Worm (Caenorhabditis elegans): Measurements from ENCODE around the gene C14A6.7.

C14A6.7 gene

ce11 chrV:18184910-18185309, 16.7 kb upstream of the C14A6.7 start, which contains the start of gene C31G12.3:
C31G12.3 (plus strand) TSS chrV:18185210.
- TF ChIP-seq nhr-11 (tag; optimal IDR thresholded peaks at IDR 0.05) = no peak
- no peak for TF ChIP-seq gmeb-1 (tag; optimal IDR thresholded peaks at IDR 0.05)
- no peak for TF ChIP-seq sem-4 (tag; optimal IDR thresholded peaks at IDR 0.05)
- TF ChIP-seq ceh-82 (tag; optimal IDR thresholded peaks at IDR 0.05) = no peak
- TF ChIP-seq blmp-1 (tag; optimal IDR thresholded peaks at IDR 0.05; ENCODE audit: insufficient read depth) = no peak
- no peak for TF ChIP-seq nhr-77 (tag; optimal IDR thresholded peaks at IDR 0.05)
- TF ChIP-seq crh-2 (tag; optimal IDR thresholded peaks at IDR 0.05) = no peak
- TF ChIP-seq nhr-23 (tag; optimal IDR thresholded peaks at IDR 0.05) = no peak
- no peak for TF ChIP-seq sma-9 (GFP tag; optimal IDR thresholded peaks at IDR 0.05)
- no peak for TF ChIP-seq sma-9 (tag; optimal IDR thresholded peaks at IDR 0.05)
- no peak for TF ChIP-seq unc-39 (tag; optimal IDR thresholded peaks at IDR 0.05)
- TF ChIP-seq peb-1 (tag; optimal IDR thresholded peaks at IDR 0.05) = no peak
- TF ChIP-seq nhr-21 (tag; optimal IDR thresholded peaks at IDR 0.05) = no peak
- TF ChIP-seq C34F6.9 (tag; optimal IDR thresholded peaks at IDR 0.05) = no peak
- TF ChIP-seq F13H6.1 (tag; optimal IDR thresholded peaks at IDR 0.05) = no peak
- no peak for TF ChIP-seq nhr-12 (tag; optimal IDR thresholded peaks at IDR 0.05)
- no peak for TF ChIP-seq lin-11 (tag; optimal IDR thresholded peaks at IDR 0.05)
- no peak for TF ChIP-seq alr-1 (tag; optimal IDR thresholded peaks at IDR 0.05)

DNA sequence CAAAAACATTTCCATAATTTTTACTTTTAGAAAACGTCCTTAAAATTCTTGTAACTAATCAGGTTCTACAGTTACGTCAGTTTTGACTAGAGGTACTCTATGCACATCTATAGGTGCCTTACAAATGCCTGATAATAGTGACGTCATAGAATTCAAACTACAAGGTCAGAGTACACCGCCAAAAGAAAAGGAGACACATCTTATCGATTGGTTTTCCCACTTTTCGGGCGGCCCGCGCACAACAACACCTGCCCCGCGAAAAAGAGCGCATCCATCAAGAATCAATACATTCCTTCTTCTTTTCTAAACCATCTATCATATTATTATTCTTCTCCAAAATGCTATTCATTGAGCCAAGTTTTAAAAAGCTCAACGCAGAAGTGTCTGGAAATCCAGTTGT, 11.5 kb upstream of the C14A6.7 start, which contains the start of gene C31G12.1:
Gene C31G12.1, plus strand, starts transcription at position 301 of the 400 bp plus-strand sequence.
- TF ChIP-seq nhr-23 (tag; optimal IDR thresholded peaks at IDR 0.05) = no peak
- no peak for TF ChIP-seq mab-5 (tag; optimal IDR thresholded peaks at IDR 0.05)
- TF ChIP-seq nhr-10 (tag; optimal IDR thresholded peaks at IDR 0.05) = no peak
- TF ChIP-seq nhr-12 (tag; optimal IDR thresholded peaks at IDR 0.05) = no peak
- TF ChIP-seq F13H6.1 (tag; optimal IDR thresholded peaks at IDR 0.05) = no peak

DNA sequence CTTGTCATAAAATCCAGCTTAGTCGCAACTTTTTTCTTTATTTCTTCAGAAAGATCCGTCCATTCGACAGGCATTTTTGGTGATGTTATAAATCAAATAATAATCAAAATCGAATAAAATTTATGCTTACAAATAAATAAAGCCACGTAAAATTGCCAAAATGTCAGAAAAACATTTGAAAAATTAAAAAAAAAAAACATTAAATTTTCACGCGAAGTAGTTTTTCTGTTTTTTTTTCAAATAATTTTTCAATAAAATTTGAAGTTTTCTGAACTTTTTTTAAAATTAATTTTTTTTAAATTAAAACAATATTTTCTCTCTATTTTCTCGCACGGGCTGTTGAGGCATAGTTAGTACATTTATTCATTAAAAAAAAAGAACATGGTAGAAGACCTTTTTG, 10.5 kb upstream of the C14A6.7 start, which contains the start of gene C31G12.4:
Gene C31G12.4, minus strand, starts transcription at position 101 of the 400 bp plus-strand sequence.
- TF ChIP-seq ceh-16 (tag; optimal IDR thresholded peaks at IDR 0.05) (no peak), elt-1 (tag; optimal IDR thresholded peaks at IDR 0.05) (no peak), C34F6.9 (tag; optimal IDR thresholded peaks at IDR 0.05) (no peak), nhr-25 (tag; optimal IDR thresholded peaks at IDR 0.05) (no peak)

DNA sequence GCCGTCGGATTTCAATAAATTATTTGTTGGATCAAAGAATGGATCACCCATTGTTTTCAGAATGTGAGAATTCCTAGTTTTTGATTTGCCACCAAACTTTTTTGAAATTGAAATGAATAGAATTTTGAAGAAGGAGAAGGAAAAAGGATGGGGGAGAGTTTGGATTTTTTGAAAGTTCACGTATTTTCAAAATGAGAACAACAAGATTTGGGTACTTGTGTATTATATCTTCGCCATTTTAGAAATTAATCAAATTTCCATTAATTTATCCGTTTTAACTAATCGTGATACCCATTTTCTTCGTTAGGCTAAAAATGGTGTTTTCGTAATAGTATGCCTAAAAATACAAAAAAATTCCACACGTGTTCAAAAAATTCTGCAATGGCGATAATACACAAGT, 3.4 kb upstream of the C14A6.7 start, which contains the start of gene C14A6.8:
Gene C14A6.8, minus strand, starts transcription at position 101 of the 400 bp plus-strand sequence.
- TF ChIP-seq ZK546.5 (tag; optimal IDR thresholded peaks at IDR 0.05) = no peak
- TF ChIP-seq lsy-2 (tag; optimal IDR thresholded peaks at IDR 0.05) = no peak
- TF ChIP-seq nhr-21 (tag; optimal IDR thresholded peaks at IDR 0.05) = no peak
- TF ChIP-seq snpc-4 (tag; optimal IDR thresholded peaks at IDR 0.05) = no peak
- TF ChIP-seq nhr-6 (tag; optimal IDR thresholded peaks at IDR 0.05) = no peak
- no peak for TF ChIP-seq R02D3.7 (tag; optimal IDR thresholded peaks at IDR 0.05)
- TF ChIP-seq Y55F3AM.14 (GFP tag; optimal IDR thresholded peaks at IDR 0.05) = no peak
- no peak for TF ChIP-seq ceh-82 (tag; optimal IDR thresholded peaks at IDR 0.05)
- TF ChIP-seq peb-1 (tag; optimal IDR thresholded peaks at IDR 0.05) = no peak
- TF ChIP-seq fos-1 (tag; optimal IDR thresholded peaks at IDR 0.05) = no peak
- TF ChIP-seq sma-3 (GFP tag; optimal IDR thresholded peaks at IDR 0.05) = no peak
- no peak for TF ChIP-seq lin-39 (tag; optimal IDR thresholded peaks at IDR 0.05)
- no peak for TF ChIP-seq crh-2 (tag; optimal IDR thresholded peaks at IDR 0.05)
- TF ChIP-seq nhr-237 (tag; optimal IDR thresholded peaks at IDR 0.05) = no peak
- TF ChIP-seq mdl-1 (tag; optimal IDR thresholded peaks at IDR 0.05) = no peak

DNA sequence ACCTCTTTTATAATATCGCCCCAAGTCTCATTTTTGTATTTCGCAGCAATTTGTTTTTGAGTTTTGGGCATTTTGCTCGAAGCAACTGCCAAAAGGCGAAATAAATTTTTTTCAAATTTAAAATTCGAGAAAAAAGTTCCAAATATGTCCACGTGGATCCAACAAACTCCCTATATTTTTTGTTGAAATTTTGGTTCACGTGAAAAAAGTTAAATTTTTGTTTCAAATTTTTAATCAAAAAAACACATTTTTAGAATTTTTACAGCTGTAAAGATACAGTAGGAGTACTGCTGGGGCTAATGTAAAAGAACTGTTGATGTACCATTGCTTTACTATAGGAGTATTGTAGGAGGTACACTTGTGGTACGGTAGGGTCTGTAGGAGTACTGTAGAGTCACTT, 1.0 kb downstream of the C14A6.7 start, which contains the start of gene C14A6.6:
Gene C14A6.6, minus strand, starts transcription at position 101 of the 400 bp plus-strand sequence.
- no peak for TF ChIP-seq aly-2 (tag; optimal IDR thresholded peaks at IDR 0.05)
- no peak for TF ChIP-seq R02D3.7 (tag; optimal IDR thresholded peaks at IDR 0.05)

DNA sequence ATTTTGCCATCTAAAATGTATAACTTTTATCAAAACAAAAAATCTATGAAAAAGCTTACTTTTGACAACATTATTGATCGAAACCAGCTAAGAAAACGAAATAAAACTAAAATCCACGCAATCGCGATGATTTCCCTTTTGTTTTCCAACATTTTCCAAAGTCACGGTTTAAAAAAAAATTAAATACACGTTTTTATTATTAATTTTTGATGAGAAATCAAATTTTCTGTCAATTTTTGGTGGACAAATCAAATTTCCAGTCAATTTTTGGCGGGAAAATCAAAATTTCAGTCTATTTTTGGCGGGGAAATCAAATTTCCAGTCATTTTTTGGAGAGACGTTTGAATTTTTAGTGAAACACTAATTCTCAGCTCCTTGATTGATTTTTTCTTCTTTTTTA, 3.4 kb downstream of the C14A6.7 start, which contains the start of gene C14A6.5:
Gene C14A6.5, minus strand, starts transcription at position 101 of the 400 bp plus-strand sequence.
- no peak for TF ChIP-seq lin-11 (tag; optimal IDR thresholded peaks at IDR 0.05)
- TF ChIP-seq sma-3 (GFP tag; optimal IDR thresholded peaks at IDR 0.05) = no peak
- no peak for TF ChIP-seq nhr-21 (tag; optimal IDR thresholded peaks at IDR 0.05)
- TF ChIP-seq dmd-4 (tag; optimal IDR thresholded peaks at IDR 0.05) = no peak
- TF ChIP-seq R02D3.7 (tag; optimal IDR thresholded peaks at IDR 0.05) = no peak
- no peak for TF ChIP-seq lin-39 (tag; optimal IDR thresholded peaks at IDR 0.05)
- no peak for TF ChIP-seq nhr-6 (tag; optimal IDR thresholded peaks at IDR 0.05)
- no peak for TF ChIP-seq ztf-1 (GFP tag; conservative IDR thresholded peaks at IDR 0.05)
- no peak for TF ChIP-seq mdl-1 (tag; optimal IDR thresholded peaks at IDR 0.05)
- TF ChIP-seq nhr-129 (tag; optimal IDR thresholded peaks at IDR 0.05) = no peak
